Worm (Caenorhabditis elegans): ENCODE results near the gene set-19.

DNA sequence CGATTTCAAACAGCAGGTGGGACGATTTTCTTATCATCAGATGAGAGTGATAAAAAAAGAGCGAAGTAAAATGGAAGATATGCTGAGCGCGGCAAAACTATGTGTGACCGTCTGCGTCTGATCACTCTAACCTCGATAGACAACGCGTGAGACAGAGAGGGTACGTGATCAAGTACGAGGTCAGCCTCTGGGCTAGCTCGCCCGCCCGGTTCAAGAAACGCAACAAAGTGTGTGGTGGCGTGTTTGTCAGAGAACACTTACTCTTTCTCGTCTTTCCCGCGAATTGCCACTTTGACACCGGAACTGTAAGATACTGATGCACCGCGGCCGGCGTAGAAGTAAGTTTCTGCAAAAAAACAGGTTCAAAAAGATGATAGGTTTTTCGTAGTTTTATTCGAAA is 16.2 kb upstream of the set-19 start:
- TF ChIP-seq ztf-29 (GFP tag; IDR thresholded peaks at IDR 0.05) (no peak), med-1 (GFP tag; optimal IDR thresholded peaks at IDR 0.05; ENCODE audit: insufficient read depth) (no peak), tab-1 (GFP tag; IDR thresholded peaks at IDR 0.05) (no peak), cog-1 (tag; optimal IDR thresholded peaks at IDR 0.05) (no peak), T22C8.4 (GFP tag; IDR thresholded peaks at IDR 0.05) (no peak), ztf-23 (GFP tag; IDR thresholded peaks at IDR 0.05) (no peak), flt-1 (GFP tag; IDR thresholded peaks at IDR 0.05) (no peak), klf-2 (GFP tag; conservative IDR thresholded peaks at IDR 0.05) (no peak)

Data from whole organism, midembryonic.